Fruit fly (Drosophila melanogaster) whole organism, larva: Measurements from ENCODE around the gene CG31496.

Source experiments
- noc ChIP-seq: fragments of 200-800 bp; sonication (Bioruptor generic); optimal IDR thresholded peaks from 3 replicates; lab custom pipeline; 2019; ENCODE audit warnings: missing biosample characterization, mild to moderate bottlenecking, missing genetic modification characterization, moderate library complexity

The CG31496 gene

DNA sequence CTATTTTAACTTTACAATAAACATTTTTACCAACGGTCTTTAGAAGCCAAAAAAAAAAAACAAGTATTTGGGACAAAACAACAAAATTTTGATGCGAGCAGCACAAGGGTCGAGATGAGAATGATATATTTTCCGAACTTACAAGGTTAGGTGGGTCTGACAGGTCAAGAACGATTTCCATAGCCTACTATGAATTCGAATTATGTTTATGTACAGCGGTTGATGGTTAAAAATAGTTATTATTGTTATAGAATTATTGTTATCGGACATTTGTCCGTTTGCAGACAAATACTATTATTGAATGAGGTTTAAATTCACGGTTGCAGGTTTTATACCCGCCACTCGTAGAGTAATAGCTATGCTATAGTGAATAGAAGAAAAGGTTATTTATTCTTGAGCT is 19.7 kb downstream of the CG31496 start, which contains the start of gene Mst84Dc:
Mst84Dc (minus strand) TSS at position 101 of the 400 bp plus-strand sequence.
- no peak for TF ChIP-seq noc (tag; lab: Kevin White, UChicago)

DNA sequence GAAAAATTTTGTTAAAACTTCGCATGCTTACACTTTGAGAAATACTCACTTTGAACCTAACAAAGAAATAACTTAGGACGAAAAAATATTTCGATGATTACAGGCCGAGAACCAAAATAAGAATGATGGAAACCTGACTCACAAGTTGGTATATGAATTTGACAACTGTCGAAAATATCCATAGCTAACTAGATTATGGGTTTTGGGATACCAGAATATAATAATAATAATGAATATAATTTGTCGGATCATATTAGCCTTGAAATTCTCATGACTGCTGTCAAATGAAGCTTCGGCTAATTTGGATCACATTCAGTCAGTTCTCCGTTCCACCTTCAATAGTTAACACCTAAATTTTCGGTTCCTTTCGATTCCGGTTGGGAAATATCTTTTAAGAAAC is 20.7 kb downstream of the CG31496 start, which contains the start of the genes Mst84Db and Mst84Da:
Mst84Db (minus strand) TSS at position 101 of the 400 bp plus-strand sequence.
Mst84Da (plus strand) TSS at position 324 of the 400 bp plus-strand sequence.
- TF ChIP-seq noc (tag; lab: Kevin White, UChicago) = no peak

DNA sequence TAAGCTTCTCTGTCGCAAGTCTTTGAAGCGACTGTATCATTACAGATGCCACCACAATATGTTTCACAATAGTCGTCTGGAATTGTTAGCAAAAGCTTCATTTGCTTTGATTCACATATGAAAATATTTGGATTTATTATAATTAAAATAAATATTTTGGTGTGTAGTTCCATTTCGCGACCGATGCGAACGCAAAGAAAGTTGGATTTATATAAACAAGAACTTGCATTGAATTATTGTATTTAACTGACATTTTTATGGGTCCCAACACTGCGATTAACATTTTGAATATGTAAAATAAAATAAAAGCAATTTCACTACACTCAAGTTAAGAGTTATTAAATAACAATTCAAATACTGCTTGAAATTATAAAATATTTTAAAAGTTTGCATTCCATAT is 24.3 kb downstream of the CG31496 start, which contains the start of gene MstProx:
MstProx (minus strand) TSS at position 101 of the 400 bp plus-strand sequence.
- TF ChIP-seq noc (tag; lab: Kevin White, UChicago) = no peak

dm6 chr3R:7391113-7391512 is 46.2 kb downstream of the CG31496 start, which contains the start of gene CG42650:
Gene CG42650, plus strand, starts transcription at chr3R:7391413.
- TF ChIP-seq noc (tag; lab: Kevin White, UChicago) = no peak

dm6 chr3R:7394047-7394446 is 49.2 kb downstream of the CG31496 start:
- TF ChIP-seq noc (tag; lab: Kevin White, UChicago) = no peak
